Worm (Caenorhabditis elegans): Measurements from ENCODE around the gene mca-3.
A peak's percentile ranks its signal among the peaks of the same experiment; 100 is the strongest.

Gene mca-3

DNA sequence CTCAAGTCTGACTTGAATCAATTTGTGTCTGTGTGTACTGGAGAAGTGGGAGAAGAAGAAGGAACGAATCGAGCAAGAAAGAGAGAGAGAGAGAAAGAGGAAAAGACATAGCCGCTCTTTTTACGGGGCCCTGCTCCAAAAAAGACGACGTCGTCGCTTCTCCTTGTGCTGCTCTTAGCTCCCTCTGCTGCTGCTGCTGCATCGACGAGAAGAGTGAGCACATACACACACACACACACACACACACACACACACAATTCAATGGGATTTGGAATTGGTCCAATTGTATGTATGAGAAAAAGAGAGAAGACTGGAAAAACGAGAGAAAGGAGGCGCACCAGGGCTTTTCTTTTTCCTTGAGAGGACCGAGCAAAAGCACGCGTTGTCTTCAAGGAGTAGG is 2.1 kb upstream of the mca-3 start (continued):
- no peak for TF ChIP-seq egl-27 (tag; optimal IDR thresholded peaks at IDR 0.05)
- no peak for TF ChIP-seq nhr-43 (tag; optimal IDR thresholded peaks at IDR 0.05; ENCODE audit: poor library complexity, severe bottlenecking)
- peak; percentile 11 for TF ChIP-seq skn-1 (tag; optimal IDR thresholded peaks at IDR 0.05)
- TF ChIP-seq ceh-82 (tag; optimal IDR thresholded peaks at IDR 0.05), result no peak
- no peak for TF ChIP-seq nhr-77 (tag; optimal IDR thresholded peaks at IDR 0.05)
- no peak for TF ChIP-seq pha-4 (tag; optimal IDR thresholded peaks at IDR 0.05)
- no peak for TF ChIP-seq fkh-2 (tag; optimal IDR thresholded peaks at IDR 0.05)
- TF ChIP-seq eor-1 (tag; optimal IDR thresholded peaks at IDR 0.05), result no peak
- peak; percentile 22 for TF ChIP-seq mdl-1 (tag; optimal IDR thresholded peaks at IDR 0.05)
- no peak for TF ChIP-seq nhr-23 (tag; optimal IDR thresholded peaks at IDR 0.05)
- TF ChIP-seq elt-3 (tag; optimal IDR thresholded peaks at IDR 0.05), result no peak

DNA sequence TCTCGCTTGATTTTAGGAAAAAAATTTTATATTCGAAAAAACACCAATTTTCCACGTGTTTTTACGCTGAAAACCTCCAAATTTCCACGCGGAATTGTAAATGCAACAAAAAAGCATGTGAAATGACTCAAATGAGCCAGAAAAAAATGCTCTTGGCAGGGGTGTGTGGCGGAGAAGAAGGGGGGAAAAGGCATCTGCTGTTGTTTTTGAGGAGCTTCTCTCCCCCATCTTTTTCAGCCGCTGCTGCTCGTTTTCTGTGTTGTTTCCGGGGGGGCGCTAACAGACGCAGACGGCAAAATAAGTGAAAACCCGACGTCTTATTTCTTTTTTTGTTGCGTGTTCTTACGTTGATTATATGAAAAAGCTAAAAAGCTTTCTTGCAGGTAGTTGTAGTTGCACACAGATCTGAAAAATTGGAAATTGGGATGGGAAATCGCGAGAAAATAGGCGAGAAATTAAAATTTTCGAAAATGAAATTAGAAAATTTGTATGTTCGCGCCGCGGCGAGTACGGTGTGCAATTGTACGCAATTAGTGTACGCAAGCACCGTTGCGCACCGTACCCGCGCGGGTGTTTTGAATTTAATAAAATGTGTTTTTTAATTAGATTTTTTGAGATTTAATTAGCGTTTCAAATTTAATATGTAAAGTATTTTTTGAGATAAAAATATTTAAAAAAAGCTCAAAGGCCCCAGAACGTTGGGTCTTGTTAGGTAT is 920 bp downstream of the mca-3 start:
- TF ChIP-seq lin-39 (tag; optimal IDR thresholded peaks at IDR 0.05) (peak; percentile 45), mml-1 (tag; optimal IDR thresholded peaks at IDR 0.05) (no peak)

DNA sequence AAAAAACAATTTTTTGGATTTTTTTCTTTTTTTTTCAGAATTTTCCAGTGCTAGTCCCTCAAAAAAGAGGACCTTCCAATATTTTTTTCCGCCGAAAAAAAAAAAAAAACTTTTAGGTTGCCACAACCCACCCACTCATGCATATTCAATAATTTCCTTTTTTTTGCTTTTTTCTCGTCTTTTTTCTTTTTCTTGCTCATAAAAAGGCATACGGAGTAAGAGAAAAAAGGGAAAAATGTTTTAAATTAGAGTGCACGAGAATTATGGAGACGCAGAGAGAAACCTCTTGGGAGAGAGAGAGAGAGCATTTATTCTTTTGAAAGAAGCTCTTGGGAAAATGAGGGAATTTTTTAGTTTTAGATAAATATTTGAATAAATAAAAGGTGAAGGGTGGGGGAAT is 5.0 kb downstream of the mca-3 start:
- TF ChIP-seq nhr-25 (tag; optimal IDR thresholded peaks at IDR 0.05) (no peak), nfya-1 (tag; optimal IDR thresholded peaks at IDR 0.05; ENCODE audit: insufficient read depth) (peak; percentile 18)

DNA sequence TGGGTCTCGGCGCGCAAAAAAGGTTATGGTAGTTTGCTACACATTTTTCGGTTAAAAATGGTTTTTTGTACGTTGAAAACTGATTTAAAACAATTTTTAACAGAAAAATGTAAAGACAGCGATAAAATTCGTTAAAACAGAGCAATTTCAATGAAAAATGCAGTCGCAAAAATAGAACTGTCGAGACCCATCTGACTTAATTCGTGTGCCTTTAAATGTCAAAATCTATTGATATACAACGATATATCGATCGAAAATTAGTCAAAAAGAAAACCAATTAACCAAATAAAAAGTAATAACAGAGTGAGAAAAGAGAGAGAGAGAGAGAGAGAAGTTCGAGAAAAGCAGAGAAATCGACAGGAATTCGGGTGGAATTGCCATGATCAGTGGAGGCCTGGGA is 11.9 kb downstream of the mca-3 start:
- TF ChIP-seq lin-15B (tag; optimal IDR thresholded peaks at IDR 0.05) (no peak), ama-1 (optimal IDR thresholded peaks at IDR 0.05) (no peak), nhr-67 (tag; optimal IDR thresholded peaks at IDR 0.05) (no peak), ztf-11 (tag; optimal IDR thresholded peaks at IDR 0.05) (no peak), zag-1 (tag; optimal IDR thresholded peaks at IDR 0.05) (no peak), skn-1 (tag; optimal IDR thresholded peaks at IDR 0.05) (no peak), elt-1 (tag; optimal IDR thresholded peaks at IDR 0.05) (no peak)

DNA sequence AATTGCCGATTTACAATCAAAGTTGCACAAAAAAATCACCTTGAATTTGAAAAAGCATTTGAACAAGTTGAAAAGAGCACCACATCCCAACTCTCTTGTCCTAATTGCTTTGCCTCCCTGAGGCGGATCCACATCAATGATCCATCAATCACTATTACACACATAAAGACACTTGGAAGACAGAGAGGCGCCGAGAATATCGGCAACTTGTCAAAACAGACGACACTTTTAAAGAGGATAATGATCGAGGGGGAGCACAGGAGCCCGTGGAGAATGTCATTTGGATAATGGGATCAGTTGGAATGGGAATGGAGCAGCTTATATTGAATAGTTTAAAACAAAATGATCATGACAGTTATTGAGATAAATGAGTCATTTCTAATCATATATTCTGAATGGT is 31.7 kb downstream of the mca-3 start:
- TF ChIP-seq egl-5 (tag; optimal IDR thresholded peaks at IDR 0.05) (peak; percentile 60), R02D3.7 (tag; optimal IDR thresholded peaks at IDR 0.05) (no peak), jun-1 (tag; optimal IDR thresholded peaks at IDR 0.05) (no peak), lin-39 (tag; optimal IDR thresholded peaks at IDR 0.05) (peak; percentile 30), elt-1 (tag; optimal IDR thresholded peaks at IDR 0.05) (no peak), daf-12 (tag; optimal IDR thresholded peaks at IDR 0.05) (no peak), lsy-12 (tag; optimal IDR thresholded peaks at IDR 0.05) (no peak), egl-27 (tag; optimal IDR thresholded peaks at IDR 0.05) (no peak), nhr-12 (tag; optimal IDR thresholded peaks at IDR 0.05) (no peak)

DNA sequence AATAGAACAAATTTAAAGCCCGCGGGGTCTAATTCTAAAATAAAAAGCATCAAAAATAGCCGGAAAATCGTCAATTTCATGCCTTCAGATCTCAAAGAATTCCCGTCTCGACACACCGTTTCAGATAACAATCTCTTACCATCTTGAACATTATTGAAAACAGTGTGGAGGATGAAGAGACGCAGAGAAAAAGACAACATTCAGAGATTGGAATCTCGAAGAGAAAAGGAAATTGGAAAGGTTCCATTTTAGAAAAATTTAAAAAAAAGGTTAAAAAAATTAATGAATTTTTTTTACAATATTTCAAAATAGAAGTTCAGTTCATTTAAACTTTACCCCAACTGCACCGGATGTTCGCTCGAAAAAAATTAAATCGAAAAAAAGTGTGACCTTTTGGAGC is 35.9 kb downstream of the mca-3 start:
- TF ChIP-seq nhr-28 (tag; optimal IDR thresholded peaks at IDR 0.05) (no peak), elt-1 (tag; optimal IDR thresholded peaks at IDR 0.05) (peak; percentile 93)

DNA sequence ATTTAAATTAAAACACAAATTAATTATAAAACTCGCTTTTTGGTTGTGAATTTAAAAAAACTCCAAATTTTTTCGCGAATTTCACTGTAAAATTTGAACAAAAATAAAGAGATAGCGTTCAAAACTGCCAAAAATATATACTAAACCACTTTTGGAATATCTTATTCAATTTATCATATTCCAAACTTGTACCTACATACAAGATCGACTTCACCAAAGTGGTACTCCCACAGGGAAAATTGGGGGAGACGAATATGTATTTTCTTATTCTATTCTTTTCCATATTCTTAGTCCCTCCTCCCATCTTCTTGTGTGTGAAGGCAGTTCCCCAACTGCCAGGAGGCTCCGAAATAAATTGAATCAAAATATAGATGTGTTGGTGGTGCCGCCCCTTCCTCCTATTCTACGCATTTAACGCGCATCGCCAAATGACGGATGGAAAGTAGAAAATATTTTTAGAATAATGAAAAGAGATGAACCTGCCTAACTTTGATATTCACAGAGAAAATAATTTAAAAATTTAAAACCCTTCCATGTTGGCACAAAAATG is 36.9 kb downstream of the mca-3 start:
- no peak for TF ChIP-seq aly-2 (tag; optimal IDR thresholded peaks at IDR 0.05)
- no peak for TF ChIP-seq lin-39 (tag; optimal IDR thresholded peaks at IDR 0.05)
- TF ChIP-seq unc-62 (GFP tag; optimal IDR thresholded peaks at IDR 0.05), result no peak
- no peak for TF ChIP-seq egl-27 (tag; optimal IDR thresholded peaks at IDR 0.05)
